Worm (Caenorhabditis elegans) whole organism, young adult: ENCODE data around the gene marb-1.

Source experiments
- C17E4.6 ChIP-seq: fragments of 200-800 bp; sonication (Bioruptor generic); IDR thresholded peaks from 2 replicates; pipeline ENCODE4 v1.3.6; 2022; ENCODE audit warnings: missing genetic modification reagents, missing genetic modification characterization, missing compliant biosample characterization
- D2030.7 ChIP-seq: fragments of 200-800 bp; sonication (Bioruptor generic); IDR thresholded peaks from 2 replicates; pipeline ENCODE4 v1.3.6; 2022; ENCODE audit warnings: missing genetic modification reagents, missing genetic modification characterization, missing compliant biosample characterization
- F33H1.4 ChIP-seq: fragments of 200-800 bp; sonication (Bioruptor generic); IDR thresholded peaks from 2 replicates; pipeline ENCODE4 v1.3.6; 2022; ENCODE audit warnings: missing genetic modification reagents, missing genetic modification characterization, missing compliant biosample characterization
- F52B5.7 ChIP-seq: sonication (generic microtip); optimal IDR thresholded peaks from 2 replicates; lab custom pipeline; 2016; ENCODE audit warnings: mild to moderate bottlenecking, missing genetic modification characterization, missing compliant biosample characterization
- F57C9.4 ChIP-seq: sonication (generic microtip); optimal IDR thresholded peaks from 2 replicates; lab custom pipeline; 2017; ENCODE audit warnings: mild to moderate bottlenecking, missing genetic modification characterization, missing compliant biosample characterization
- T07F8.4 ChIP-seq: sonication (generic microtip); optimal IDR thresholded peaks from 2 replicates; lab custom pipeline; 2016; ENCODE audit warnings: mild to moderate bottlenecking, missing genetic modification characterization, moderate library complexity, missing compliant biosample characterization
- Y95B8A.8 ChIP-seq: fragments of 200-800 bp; sonication (Bioruptor generic); IDR thresholded peaks from 2 replicates; pipeline ENCODE4 v1.3.6; 2022; ENCODE audit warnings: missing genetic modification reagents, missing genetic modification characterization, missing compliant biosample characterization
- atf-7 ChIP-seq: sonication (generic microtip); optimal IDR thresholded peaks from 2 replicates; lab custom pipeline; 2017; ENCODE audit warnings: mild to moderate bottlenecking, missing genetic modification characterization, missing compliant biosample characterization
- athp-1 ChIP-seq: sonication (generic microtip); optimal IDR thresholded peaks from 2 replicates; lab custom pipeline; 2017; ENCODE audit warnings: mild to moderate bottlenecking, missing genetic modification characterization, missing compliant biosample characterization
- attf-3 ChIP-seq: fragments of 200-800 bp; sonication (Bioruptor generic); conservative IDR thresholded peaks from 2 replicates; pipeline ENCODE4 v1.3.6; 2022; ENCODE audit warnings: missing genetic modification reagents, missing genetic modification characterization, missing compliant biosample characterization
- bed-1 ChIP-seq: fragments of 200-800 bp; sonication (Bioruptor generic); IDR thresholded peaks from 2 replicates; pipeline ENCODE4 v1.3.6; 2022; ENCODE audit warnings: missing genetic modification reagents, missing genetic modification characterization, missing compliant biosample characterization
- bed-2 ChIP-seq: fragments of 200-800 bp; sonication (Bioruptor generic); IDR thresholded peaks from 2 replicates; pipeline ENCODE4 v1.3.6; 2022; ENCODE audit warnings: missing genetic modification reagents, missing genetic modification characterization, missing compliant biosample characterization
- ceh-27 ChIP-seq: fragments of 200-800 bp; sonication (Bioruptor generic); optimal IDR thresholded peaks from 2 replicates; lab custom pipeline; 2018; ENCODE audit warnings: mild to moderate bottlenecking, missing genetic modification characterization, moderate library complexity, missing compliant biosample characterization
- chd-7 ChIP-seq: sonication (generic microtip); optimal IDR thresholded peaks from 2 replicates; lab custom pipeline; 2016; ENCODE audit warnings: mild to moderate bottlenecking, missing genetic modification characterization, moderate library complexity, missing compliant biosample characterization
- dox-1 ChIP-seq: fragments of 200-800 bp; sonication (Bioruptor generic); IDR thresholded peaks from 2 replicates; pipeline ENCODE4 v1.3.6; 2022; ENCODE audit warnings: missing genetic modification reagents, missing genetic modification characterization, missing compliant biosample characterization
- dpl-1 ChIP-seq: fragments of 150-350 bp; optimal IDR thresholded peaks from 2 replicates; lab custom pipeline; 2014; ENCODE audit warnings: missing biosample characterization, missing genetic modification reagents, missing genetic modification characterization
- efl-1 ChIP-seq: fragments of 150-350 bp; optimal IDR thresholded peaks from 2 replicates; lab custom pipeline; 2014; ENCODE audit warnings: missing biosample characterization, missing genetic modification reagents, missing genetic modification characterization
- egrh-3 ChIP-seq: fragments of 200-800 bp; sonication (Bioruptor generic); IDR thresholded peaks from 2 replicates; pipeline ENCODE4 v1.3.6; 2022; ENCODE audit warnings: missing genetic modification reagents, missing genetic modification characterization, missing compliant biosample characterization
- him-1 ChIP-seq: sonication (generic microtip); optimal IDR thresholded peaks from 2 replicates; lab custom pipeline; 2016; ENCODE audit warnings: missing genotype, missing genetic modification reagents, missing genetic modification characterization, missing compliant biosample characterization
- hlh-12 ChIP-seq: sonication (generic microtip); optimal IDR thresholded peaks from 2 replicates; lab custom pipeline; 2016; ENCODE audit warnings: missing genetic modification characterization, missing compliant biosample characterization
- hrde-1 ChIP-seq: sonication (generic microtip); optimal IDR thresholded peaks from 2 replicates; lab custom pipeline; 2016; ENCODE audit warnings: missing genetic modification characterization, mild to moderate bottlenecking, missing compliant biosample characterization, moderate library complexity, missing genotype, missing genetic modification reagents, borderline replicate concordance
- hsf-1 ChIP-seq: fragments of 200-800 bp; sonication (Bioruptor generic); IDR thresholded peaks from 2 replicates; pipeline ENCODE4 v1.3.6; 2022; ENCODE audit warnings: missing genetic modification reagents, missing genetic modification characterization, missing compliant biosample characterization
- lag-1 ChIP-seq: fragments of 200-800 bp; sonication (Bioruptor generic); IDR thresholded peaks from 2 replicates; pipeline ENCODE4 v1.3.6; 2022; ENCODE audit warnings: missing genetic modification reagents, missing genetic modification characterization, missing compliant biosample characterization
- lir-1 ChIP-seq: fragments of 200-800 bp; sonication (Bioruptor generic); conservative IDR thresholded peaks from 2 replicates; pipeline ENCODE4 v1.3.6; 2022; ENCODE audit warnings: missing genetic modification reagents, missing genetic modification characterization, missing compliant biosample characterization
- lsl-1 ChIP-seq: fragments of 200-800 bp; sonication (Bioruptor generic); optimal IDR thresholded peaks from 2 replicates; lab custom pipeline; 2018; ENCODE audit warnings: mild to moderate bottlenecking, missing genetic modification characterization, moderate library complexity, missing compliant biosample characterization
- madf-6 ChIP-seq: fragments of 200-800 bp; sonication (Bioruptor generic); IDR thresholded peaks from 2 replicates; pipeline ENCODE4 v1.3.6; 2022; ENCODE audit warnings: missing genetic modification reagents, missing genetic modification characterization, missing compliant biosample characterization
- madf-8 ChIP-seq: fragments of 200-800 bp; sonication (Bioruptor generic); conservative IDR thresholded peaks from 2 replicates; pipeline ENCODE4 v1.3.6; 2022; ENCODE audit warnings: missing genetic modification reagents, missing genetic modification characterization, missing compliant biosample characterization
- mes-4 ChIP-seq: sonication (generic microtip); optimal IDR thresholded peaks from 2 replicates; lab custom pipeline; 2016; ENCODE audit warnings: missing genotype, missing genetic modification characterization, missing compliant biosample characterization
- nfyb-1 ChIP-seq: fragments of 200-800 bp; sonication (Bioruptor generic); IDR thresholded peaks from 2 replicates; pipeline ENCODE4 v1.3.6; 2022; ENCODE audit warnings: missing genetic modification reagents, missing genetic modification characterization, missing compliant biosample characterization
- nhr-27 ChIP-seq: fragments of 200-800 bp; sonication (Bioruptor generic); optimal IDR thresholded peaks from 2 replicates; lab custom pipeline; 2018; ENCODE audit warnings: mild to moderate bottlenecking, missing genetic modification characterization, moderate library complexity, missing compliant biosample characterization
- nhr-80 ChIP-seq: sonication (generic microtip); optimal IDR thresholded peaks from 2 replicates; lab custom pipeline; 2016; ENCODE audit warnings: missing genetic modification characterization, missing compliant biosample characterization
- pbrm-1 ChIP-seq: fragments of 200-800 bp; sonication (Bioruptor generic); IDR thresholded peaks from 2 replicates; pipeline ENCODE4 v1.3.6; 2022; ENCODE audit warnings: missing genetic modification reagents, missing genetic modification characterization, missing compliant biosample characterization
- pha-4 ChIP-seq: fragments of 150-350 bp; sonication (generic microtip); optimal IDR thresholded peaks from 2 replicates; lab custom pipeline; 2014; ENCODE audit warnings: missing biosample characterization, missing genetic modification reagents, missing genetic modification characterization
- snpc-1.3 ChIP-seq: sonication (generic microtip); optimal IDR thresholded peaks from 2 replicates; lab custom pipeline; 2017; ENCODE audit warnings: missing genetic modification characterization, mild to moderate bottlenecking, missing compliant biosample characterization, antibody characterized with exemption, moderate library complexity, missing genotype, missing genetic modification reagents; ENCODE audit not compliant: insufficient read depth
- sptf-2 ChIP-seq: fragments of 200-800 bp; sonication (Bioruptor generic); optimal IDR thresholded peaks from 2 replicates; lab custom pipeline; 2018; ENCODE audit warnings: mild to moderate bottlenecking, missing genetic modification characterization, missing compliant biosample characterization
- unc-62 ChIP-seq: fragments of 150-350 bp; optimal IDR thresholded peaks from 2 replicates; lab custom pipeline; 2014; ENCODE audit warnings: missing biosample characterization, missing genetic modification reagents, missing genetic modification characterization
- xnd-1 ChIP-seq: sonication (generic microtip); optimal IDR thresholded peaks from 2 replicates; lab custom pipeline; 2016; ENCODE audit warnings: missing genotype, missing genetic modification reagents, missing genetic modification characterization, missing compliant biosample characterization
- zim-3 ChIP-seq: sonication (generic microtip); optimal IDR thresholded peaks from 2 replicates; lab custom pipeline; 2017; ENCODE audit warnings: mild to moderate bottlenecking, missing genetic modification characterization, moderate library complexity, missing compliant biosample characterization
- ztf-25 ChIP-seq: fragments of 200-800 bp; sonication (Bioruptor generic); IDR thresholded peaks from 2 replicates; pipeline ENCODE4 v1.3.6; 2022; ENCODE audit warnings: missing genetic modification reagents, missing genetic modification characterization, missing compliant biosample characterization
- ztf-3 ChIP-seq: fragments of 200-800 bp; sonication (Bioruptor generic); optimal IDR thresholded peaks from 2 replicates; lab custom pipeline; 2018; ENCODE audit warnings: mild to moderate bottlenecking, missing genetic modification characterization, missing compliant biosample characterization
- ztf-6 ChIP-seq: fragments of 200-800 bp; sonication (Bioruptor generic); IDR thresholded peaks from 2 replicates; pipeline ENCODE4 v1.3.6; 2022; ENCODE audit warnings: missing genetic modification reagents, missing genetic modification characterization, missing compliant biosample characterization

marb-1 gene

DNA sequence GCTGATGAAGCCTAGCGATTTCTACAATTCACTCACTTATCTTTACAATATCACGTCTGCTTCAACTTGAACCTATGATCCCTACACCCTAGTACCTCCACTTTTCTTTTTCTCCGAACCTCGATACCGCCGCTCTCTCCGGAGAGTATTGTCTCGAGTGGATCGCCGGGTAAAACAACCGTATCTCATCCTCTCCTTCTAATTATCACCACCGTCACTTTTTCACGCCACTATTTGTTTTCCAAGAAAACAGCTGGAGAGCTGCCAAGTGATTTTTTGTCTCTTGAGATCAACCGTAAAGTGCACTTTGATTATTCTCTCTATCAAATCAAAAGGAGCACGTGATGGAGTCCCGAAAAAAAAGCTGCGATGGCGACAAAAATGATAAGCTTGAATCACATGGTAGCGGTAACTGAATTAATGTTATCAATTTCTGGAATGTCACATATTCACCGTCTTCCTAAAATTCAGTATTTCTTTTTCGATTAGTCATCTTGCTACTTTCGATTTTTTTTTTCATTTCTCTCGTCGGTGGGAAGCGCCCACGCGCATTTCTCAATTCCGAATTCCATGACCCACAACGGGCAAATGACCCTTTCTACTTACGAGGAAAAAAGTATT is 9.2 kb downstream of the marb-1 start (continued):
- TF ChIP-seq ztf-3 (GFP tag; lab: Kevin White, UChicago) (no peak), F57C9.4 (tag; lab: Kevin White, UChicago) (no peak)

DNA sequence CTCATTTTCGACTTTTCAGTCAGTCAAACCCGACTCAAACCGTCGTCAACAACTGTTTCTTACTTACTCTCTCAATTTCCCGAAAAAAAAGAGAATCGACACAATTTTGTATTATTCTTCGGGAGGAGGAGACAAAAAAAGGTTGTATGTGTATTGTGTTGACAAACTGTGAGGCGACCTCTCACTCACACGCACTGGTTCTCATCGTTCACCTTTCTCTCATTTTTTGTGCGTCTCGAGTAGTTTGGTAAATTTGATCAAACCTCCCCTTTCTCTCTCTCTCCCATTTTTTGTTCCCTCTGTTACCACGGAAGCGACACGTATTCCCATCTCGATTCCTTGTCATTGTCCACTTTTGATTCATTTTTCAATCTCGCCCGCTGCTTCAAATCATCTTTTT is 10.0 kb downstream of the marb-1 start:
- TF ChIP-seq nfyb-1 (GFP tag; lab: Robert Waterston, UW) (0 out of 2 replicates have a peak, but pooled peaks have one; percentile 28), bed-2 (GFP tag; lab: Robert Waterston, UW) (no peak), C17E4.6 (GFP tag; lab: Robert Waterston, UW) (no peak), ceh-27 (GFP tag; lab: Kevin White, UChicago) (peak; percentile 53), ztf-6 (GFP tag; lab: Robert Waterston, UW) (no peak)
- TF ChIP-seq, all 124 proteins: peak for 2

DNA sequence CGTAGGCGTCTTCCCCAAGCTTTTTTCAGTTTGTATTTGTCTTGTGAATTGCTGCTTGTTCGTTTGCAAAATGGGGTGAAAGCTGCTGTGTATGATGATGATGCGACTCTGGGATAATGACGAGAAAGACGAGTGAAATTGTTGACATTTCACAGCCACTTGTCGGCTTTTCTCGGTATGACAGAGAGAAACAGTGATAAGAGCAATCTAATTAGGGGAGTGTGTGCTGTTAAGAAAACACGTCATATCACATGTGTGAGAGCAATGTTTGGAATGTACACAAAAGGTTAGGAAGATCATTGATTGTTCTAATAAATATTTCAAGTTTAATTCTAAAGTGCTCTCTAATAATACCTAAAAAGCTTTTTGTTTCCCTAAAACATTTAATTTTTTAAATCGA is 11.1 kb downstream of the marb-1 start:
- TF ChIP-seq sptf-2 (GFP tag; lab: Kevin White, UChicago): no peak
- 0 out of 2 replicates have a peak, but pooled peaks have one; percentile 37 for TF ChIP-seq lir-1 (GFP tag; lab: Robert Waterston, UW)
- 0 out of 2 replicates have a peak, but pooled peaks have one; percentile 23 for TF ChIP-seq Y95B8A.8 (GFP tag; lab: Robert Waterston, UW)
- TF ChIP-seq nhr-27 (tag; lab: Kevin White, UChicago): no peak
- TF ChIP-seq mes-4 (tag; lab: Kevin White, UChicago): no peak
- peak; percentile 70 for TF ChIP-seq pha-4
- TF ChIP-seq unc-62 (GFP tag; lab: Kevin White, UChicago): peak; percentile 39
- no peak for TF ChIP-seq hsf-1
- TF ChIP-seq atf-7: peak; percentile 78
- TF ChIP-seq pbrm-1 (GFP tag; lab: Robert Waterston, UW): 0 out of 2 replicates have a peak, but pooled peaks have one; percentile 15
- peak; percentile 39 for TF ChIP-seq chd-7 (tag; lab: Kevin White, UChicago)
- peak; percentile 9; the same call in 1 of the 2 replicates for TF ChIP-seq nfyb-1 (GFP tag; lab: Robert Waterston, UW)
- 0 out of 2 replicates have a peak, but pooled peaks have one; percentile 24 for TF ChIP-seq dox-1 (GFP tag; lab: Robert Waterston, UW)
- TF ChIP-seq bed-1 (GFP tag; lab: Robert Waterston, UW): no peak
- no peak for TF ChIP-seq egrh-3 (GFP tag; lab: Robert Waterston, UW)
- TF ChIP-seq nhr-80: peak; percentile 38

DNA sequence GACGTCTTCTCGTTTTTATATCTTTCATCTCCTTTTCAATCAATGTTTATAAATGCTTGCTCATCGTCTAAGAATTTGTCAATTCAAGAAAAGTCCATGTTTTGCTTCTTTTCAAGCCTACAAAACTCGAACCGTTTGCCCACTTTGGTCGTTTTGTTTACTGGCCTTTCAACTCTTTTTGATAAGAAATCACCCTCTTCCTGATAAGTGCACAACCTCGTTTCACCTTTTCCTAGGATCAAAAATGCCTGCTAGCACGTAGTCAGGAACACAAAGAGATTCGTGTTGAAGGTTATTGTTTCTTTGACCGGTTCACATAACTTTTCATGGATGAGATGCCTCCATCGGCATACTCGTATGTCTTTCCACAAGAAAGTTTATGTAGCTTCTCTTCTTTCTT is 12.2 kb downstream of the marb-1 start:
- TF ChIP-seq hlh-12 (tag; lab: Kevin White, UChicago) (no peak), nhr-80 (peak; percentile 42), T07F8.4 (no peak), zim-3 (tag; lab: Kevin White, UChicago) (no peak)

DNA sequence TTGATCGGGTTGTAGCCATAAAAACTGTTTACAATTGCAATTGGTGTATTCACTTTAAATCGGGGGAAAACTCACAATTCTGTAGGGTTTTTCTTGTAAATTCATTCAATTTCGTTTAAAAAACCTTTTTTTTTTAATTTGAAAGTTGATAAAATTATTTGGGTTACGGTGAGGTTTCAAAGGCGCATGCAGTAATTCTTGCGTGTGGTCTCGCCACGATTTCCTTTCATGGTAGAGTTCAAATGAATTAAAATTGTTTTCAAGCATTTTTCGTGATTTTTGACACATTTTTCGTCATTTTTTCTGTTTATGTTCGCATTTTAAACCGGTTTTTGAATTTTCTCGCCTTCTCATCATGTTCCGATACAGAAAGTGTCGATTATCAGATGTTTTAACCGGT is 14.1 kb downstream of the marb-1 start:
- TF ChIP-seq D2030.7 (GFP tag; lab: Robert Waterston, UW): peak; percentile 54; the same call in 1 of the 2 replicates
- peak; percentile 89 for TF ChIP-seq xnd-1 (tag; lab: Kevin White, UChicago)
- peak; percentile 91 for TF ChIP-seq F33H1.4 (GFP tag; lab: Robert Waterston, UW)
- TF ChIP-seq madf-8 (GFP tag; lab: Robert Waterston, UW): peak; percentile 70
- TF ChIP-seq athp-1 (tag; lab: Kevin White, UChicago): no peak
- no peak for TF ChIP-seq ztf-25
- TF ChIP-seq him-1: peak; percentile 14
- TF ChIP-seq F52B5.7 (tag; lab: Kevin White, UChicago): no peak
- TF ChIP-seq attf-3 (GFP tag; lab: Robert Waterston, UW): peak; percentile 37; the same call in 1 of the 2 replicates
- no peak for TF ChIP-seq lag-1 (GFP tag; lab: Robert Waterston, UW)
- TF ChIP-seq snpc-1.3 (tag; lab: Kevin White, UChicago): peak; percentile 60
- TF ChIP-seq dpl-1 (GFP tag; lab: Kevin White, UChicago): peak; percentile 16
- no peak for TF ChIP-seq ztf-6 (GFP tag; lab: Robert Waterston, UW)
- peak; percentile 93 for TF ChIP-seq lsl-1 (GFP tag; lab: Kevin White, UChicago)
- no peak for TF ChIP-seq hrde-1 (tag; lab: Kevin White, UChicago)
- peak; percentile 91 for TF ChIP-seq madf-6 (GFP tag; lab: Robert Waterston, UW)
- TF ChIP-seq efl-1 (GFP tag; lab: Kevin White, UChicago): peak; percentile 35
